Worm (Caenorhabditis elegans): Measurements from ENCODE around the gene nhr-283.
"Not testable (repeated sequence)": the region's sequence is repeated elsewhere in the genome, so short reads cannot be mapped to it uniquely, and the experiment has no call there.

The nhr-283 gene

DNA sequence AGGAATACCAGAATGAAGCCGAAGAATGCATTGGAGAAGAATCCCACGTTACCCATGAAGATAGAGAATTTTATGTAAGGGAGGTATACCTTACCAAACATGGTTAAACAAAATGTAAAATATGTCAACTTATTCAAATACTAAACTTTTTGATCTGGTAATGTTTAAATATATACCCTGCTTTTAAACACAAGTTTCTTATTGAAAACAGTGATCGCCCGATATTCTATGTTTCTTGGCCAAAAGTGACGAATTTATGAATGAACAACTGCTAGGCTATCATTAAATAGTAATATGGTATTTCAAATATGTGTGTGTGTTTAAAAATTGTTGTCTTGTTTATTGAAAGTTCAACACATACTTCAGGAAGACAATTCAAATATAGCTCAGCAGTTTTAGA is 28.2 kb downstream of the nhr-283 start, which contains the start of gene T23D5.8:
T23D5.8 (minus strand) TSS at position 101 of the 400 bp plus-strand sequence.
- TF ChIP-seq zag-1, nhr-6, lsy-2 (tag; optimal IDR thresholded peaks at IDR 0.05): not testable (repeated sequence)

- TF ChIP-seq C34F6.9 (tag; optimal IDR thresholded peaks at IDR 0.05); unc-55 (GFP tag; optimal IDR thresholded peaks at IDR 0.05); nhr-21 (tag; optimal IDR thresholded peaks at IDR 0.05): not testable (repeated sequence)
Measured at ce11 chrV:15744366-15744765, 32.2 kb downstream of the nhr-283 start, which contains the start of gene str-19. Gene str-19 (minus strand): TSS chrV:15744466.

ce11 chrV:15741851-15742250 is 34.7 kb downstream of the nhr-283 start, which contains the start of gene str-18:
Gene str-18 (minus strand): TSS chrV:15741951.
- no peak for TF ChIP-seq snpc-4 (tag; optimal IDR thresholded peaks at IDR 0.05)
- TF ChIP-seq aly-2 (tag; optimal IDR thresholded peaks at IDR 0.05), result no peak
- no peak for TF ChIP-seq nhr-10 (tag; optimal IDR thresholded peaks at IDR 0.05)
- no peak for TF ChIP-seq sem-4 (tag; optimal IDR thresholded peaks at IDR 0.05)
- no peak for TF ChIP-seq unc-62 (GFP tag; optimal IDR thresholded peaks at IDR 0.05)
- TF ChIP-seq mab-5 (tag; optimal IDR thresholded peaks at IDR 0.05), result no peak
- no peak for TF ChIP-seq nhr-129 (tag; optimal IDR thresholded peaks at IDR 0.05)

DNA sequence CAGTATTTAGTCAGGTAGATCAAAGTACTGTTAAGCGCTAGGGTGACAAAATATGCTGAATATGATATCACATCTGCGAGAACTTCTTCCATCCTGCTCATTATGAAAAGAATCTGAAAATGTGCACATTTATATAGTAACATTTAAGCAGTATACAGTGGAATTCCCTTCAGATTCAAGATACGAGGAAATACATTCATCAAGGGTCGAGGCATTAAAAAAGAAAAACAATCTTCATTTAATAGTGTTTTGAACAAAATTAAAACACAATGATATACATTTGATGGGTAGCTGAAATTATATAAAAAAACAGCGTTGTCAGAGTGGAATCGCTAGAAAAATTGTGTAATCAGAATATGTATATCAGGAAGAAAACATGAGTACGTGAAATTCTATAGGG is 40.8 kb downstream of the nhr-283 start, which contains the start of gene str-27:
str-27 (minus strand) TSS at position 101 of the 400 bp plus-strand sequence.
- TF ChIP-seq ceh-16 (tag; optimal IDR thresholded peaks at IDR 0.05), result no peak
- no peak for TF ChIP-seq unc-39 (tag; optimal IDR thresholded peaks at IDR 0.05)

ce11 chrV:15733568-15733967 is 43.0 kb downstream of the nhr-283 start, which contains the start of gene T23D5.3:
Gene T23D5.3 (minus strand): TSS chrV:15733668.
- TF ChIP-seq nhr-23 (tag; optimal IDR thresholded peaks at IDR 0.05), result no peak
- TF ChIP-seq mbf-1 (tag; optimal IDR thresholded peaks at IDR 0.05), result no peak
- TF ChIP-seq ama-1 (optimal IDR thresholded peaks at IDR 0.05), result no peak
- no peak for TF ChIP-seq skn-1 (tag; optimal IDR thresholded peaks at IDR 0.05)
- TF ChIP-seq blmp-1 (tag; optimal IDR thresholded peaks at IDR 0.05; ENCODE audit: insufficient read depth), result no peak
- TF ChIP-seq ceh-82 (tag; optimal IDR thresholded peaks at IDR 0.05), result no peak
- no peak for TF ChIP-seq nhr-21 (tag; optimal IDR thresholded peaks at IDR 0.05)
- TF ChIP-seq dmd-4 (tag; optimal IDR thresholded peaks at IDR 0.05), result no peak
- TF ChIP-seq zag-1 (tag; optimal IDR thresholded peaks at IDR 0.05), result no peak
- TF ChIP-seq nhr-237 (tag; optimal IDR thresholded peaks at IDR 0.05), result no peak
- TF ChIP-seq ceh-16 (tag; optimal IDR thresholded peaks at IDR 0.05), result no peak
- no peak for TF ChIP-seq snpc-4 (tag; optimal IDR thresholded peaks at IDR 0.05)
- no peak for TF ChIP-seq aly-2 (tag; optimal IDR thresholded peaks at IDR 0.05)
- TF ChIP-seq peb-1 (tag; optimal IDR thresholded peaks at IDR 0.05), result no peak
- TF ChIP-seq nhr-77 (tag; optimal IDR thresholded peaks at IDR 0.05), result no peak
- TF ChIP-seq lin-11 (tag; optimal IDR thresholded peaks at IDR 0.05), result no peak
- no peak for TF ChIP-seq gmeb-1 (tag; optimal IDR thresholded peaks at IDR 0.05)
- no peak for TF ChIP-seq egl-27 (tag; optimal IDR thresholded peaks at IDR 0.05)
- TF ChIP-seq alr-1 (tag; optimal IDR thresholded peaks at IDR 0.05), result no peak
- no peak for TF ChIP-seq unc-62 (GFP tag; optimal IDR thresholded peaks at IDR 0.05)

- TF ChIP-seq gmeb-1 (tag; optimal IDR thresholded peaks at IDR 0.05) (no peak), nhr-21 (tag; optimal IDR thresholded peaks at IDR 0.05) (no peak), fos-1 (tag; optimal IDR thresholded peaks at IDR 0.05) (no peak)
Measured at ce11 chrV:15733020-15733419, 43.5 kb downstream of the nhr-283 start.

DNA sequence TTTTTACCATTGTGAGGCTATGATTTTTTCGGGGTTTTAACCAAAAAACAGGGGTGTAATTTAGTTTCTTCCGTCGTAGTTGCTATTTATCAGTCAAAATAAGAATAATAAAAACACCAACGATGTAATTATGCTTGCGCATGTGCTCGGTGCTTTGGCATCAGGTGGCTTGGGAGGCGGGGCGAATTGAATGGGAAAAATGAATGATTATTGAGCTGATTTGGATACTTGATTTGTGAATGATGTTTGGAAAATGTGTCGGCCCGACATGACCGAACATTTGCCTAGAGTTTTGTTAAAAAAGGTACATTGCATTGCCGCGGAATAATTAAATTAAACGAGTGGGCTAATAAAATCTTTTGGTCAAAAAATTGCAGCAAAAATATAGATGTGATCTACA is 44.3 kb downstream of the nhr-283 start, which contains the start of gene str-38:
str-38 (minus strand) TSS at position 101 of the 400 bp plus-strand sequence.
- no peak for TF ChIP-seq unc-55 (GFP tag; optimal IDR thresholded peaks at IDR 0.05)
- no peak for TF ChIP-seq ama-1 (optimal IDR thresholded peaks at IDR 0.05)
- TF ChIP-seq aly-2 (tag; optimal IDR thresholded peaks at IDR 0.05), result no peak
- TF ChIP-seq ceh-16 (tag; optimal IDR thresholded peaks at IDR 0.05), result no peak
- TF ChIP-seq sem-4 (tag; optimal IDR thresholded peaks at IDR 0.05), result no peak
- no peak for TF ChIP-seq R02D3.7 (tag; optimal IDR thresholded peaks at IDR 0.05)
- no peak for TF ChIP-seq nhr-77 (tag; optimal IDR thresholded peaks at IDR 0.05)
- TF ChIP-seq nhr-237 (tag; optimal IDR thresholded peaks at IDR 0.05), result no peak
- no peak for TF ChIP-seq ceh-82 (tag; optimal IDR thresholded peaks at IDR 0.05)
- TF ChIP-seq mdl-1 (tag; optimal IDR thresholded peaks at IDR 0.05), result no peak
- TF ChIP-seq unc-62 (GFP tag; optimal IDR thresholded peaks at IDR 0.05), result no peak
- no peak for TF ChIP-seq alr-1 (tag; optimal IDR thresholded peaks at IDR 0.05)
